Fruit fly (Drosophila melanogaster) whole organism, prepupa: ENCODE data around the gene Cdk1.

Experiments used
- CG10631 ChIP-seq: fragments of 200-800 bp; sonication (Bioruptor generic); optimal IDR thresholded peaks from 2 replicates; lab custom pipeline; 2016; ENCODE audit warnings: missing biosample characterization, missing genetic modification characterization
- CG10669 ChIP-seq: fragments of 200-800 bp; sonication (Bioruptor generic); optimal IDR thresholded peaks from 3 replicates; lab custom pipeline; 2018; ENCODE audit warnings: missing biosample characterization, mild to moderate bottlenecking, missing genetic modification characterization, moderate library complexity
- CG11294 ChIP-seq: fragments of 200-800 bp; sonication (Bioruptor generic); IDR thresholded peaks from 2 replicates; pipeline ENCODE4 v1.3.6; 2022; ENCODE audit warnings: missing biosample characterization, missing genetic modification characterization
- CG11762 ChIP-seq: fragments of 200-800 bp; sonication (Bioruptor generic); optimal IDR thresholded peaks from 3 replicates; lab custom pipeline; 2016; ENCODE audit warnings: missing biosample characterization, missing genetic modification characterization; ENCODE audit not compliant: insufficient read depth
- CG11902 ChIP-seq: fragments of 200-800 bp; sonication (Bioruptor generic); optimal IDR thresholded peaks from 3 replicates; lab custom pipeline; 2016; ENCODE audit warnings: missing biosample characterization, missing genetic modification characterization
- CG15336 ChIP-seq: fragments of 200-800 bp; sonication (Bioruptor generic); IDR thresholded peaks from 2 replicates; pipeline ENCODE4 v1.3.6; 2022; ENCODE audit warnings: missing biosample characterization, missing genetic modification characterization
- CG1621 ChIP-seq: fragments of 200-800 bp; sonication (Bioruptor generic); optimal IDR thresholded peaks from 3 replicates; lab custom pipeline; 2018; ENCODE audit warnings: missing biosample characterization, mild to moderate bottlenecking, missing genetic modification characterization
- CG31627 ChIP-seq: fragments of 200-800 bp; sonication (Bioruptor generic); optimal IDR thresholded peaks from 3 replicates; lab custom pipeline; 2016; ENCODE audit warnings: missing biosample characterization, missing genetic modification characterization
- CG32006 ChIP-seq: fragments of 200-800 bp; sonication (Bioruptor generic); optimal IDR thresholded peaks from 3 replicates; lab custom pipeline; 2017; ENCODE audit warnings: missing biosample characterization, mild to moderate bottlenecking, missing genetic modification characterization
- CG34406 ChIP-seq: fragments of 200-800 bp; sonication (Bioruptor generic); optimal IDR thresholded peaks from 3 replicates; lab custom pipeline; 2016; ENCODE audit warnings: missing biosample characterization, missing genetic modification characterization
- CG3919 ChIP-seq: fragments of 200-800 bp; sonication (Bioruptor generic); optimal IDR thresholded peaks from 3 replicates; lab custom pipeline; 2016; ENCODE audit warnings: missing biosample characterization, missing genetic modification characterization
- CG4318 ChIP-seq: fragments of 200-800 bp; sonication (Bioruptor generic); optimal IDR thresholded peaks from 3 replicates; lab custom pipeline; 2017; ENCODE audit warnings: missing biosample characterization, mild to moderate bottlenecking, missing genetic modification characterization
- CG6163 ChIP-seq: fragments of 200-800 bp; sonication (Bioruptor generic); IDR thresholded peaks from 3 replicates; pipeline ENCODE4 v1.3.6; 2022; ENCODE audit warnings: missing biosample characterization, missing genetic modification characterization
- CG6276 ChIP-seq: fragments of 200-800 bp; sonication (Bioruptor generic); optimal IDR thresholded peaks from 2 replicates; lab custom pipeline; 2017; ENCODE audit warnings: missing biosample characterization, mild to moderate bottlenecking, missing genetic modification characterization
- CG6792 ChIP-seq: fragments of 200-800 bp; sonication (Bioruptor generic); optimal IDR thresholded peaks from 3 replicates; lab custom pipeline; 2016; ENCODE audit warnings: missing biosample characterization, missing genetic modification characterization
- CG6854 ChIP-seq: fragments of 200-800 bp; sonication (Bioruptor generic); optimal IDR thresholded peaks from 2 replicates; lab custom pipeline; 2017; ENCODE audit warnings: missing biosample characterization, mild to moderate bottlenecking, missing genetic modification characterization
- CG7368 ChIP-seq: fragments of 200-800 bp; sonication (Bioruptor generic); optimal IDR thresholded peaks from 3 replicates; lab custom pipeline; 2016; ENCODE audit warnings: missing biosample characterization, missing genetic modification characterization
- CG8119 ChIP-seq: fragments of 200-800 bp; sonication (Bioruptor generic); IDR thresholded peaks from 3 replicates; pipeline ENCODE4 v1.3.6; 2022; ENCODE audit warnings: missing biosample characterization, missing genetic modification characterization
- CG8319 ChIP-seq: fragments of 200-800 bp; sonication (Bioruptor generic); optimal IDR thresholded peaks from 3 replicates; lab custom pipeline; 2016; ENCODE audit warnings: missing biosample characterization, missing genetic modification characterization
- CG8632 ChIP-seq: fragments of 200-800 bp; sonication (Bioruptor generic); optimal IDR thresholded peaks from 3 replicates; lab custom pipeline; 2016; ENCODE audit warnings: missing biosample characterization, missing genetic modification characterization
- CG9139 ChIP-seq: fragments of 200-800 bp; sonication (Bioruptor generic); optimal IDR thresholded peaks from 3 replicates; lab custom pipeline; 2017; ENCODE audit warnings: missing biosample characterization, mild to moderate bottlenecking, missing genetic modification characterization
- Eip78C ChIP-seq: fragments of 200-800 bp; sonication (Bioruptor generic); peaks from one replicate; lab custom pipeline; 2016; ENCODE audit warnings: missing biosample characterization, missing genetic modification characterization
- Eip93F ChIP-seq: fragments of 200-800 bp; sonication (Bioruptor generic); optimal IDR thresholded peaks from 2 replicates; lab custom pipeline; 2016; ENCODE audit warnings: missing biosample characterization, mild to moderate bottlenecking, missing genetic modification characterization
- Ets21C ChIP-seq: fragments of 200-800 bp; sonication (Bioruptor generic); optimal IDR thresholded peaks from 3 replicates; lab custom pipeline; 2016; ENCODE audit warnings: missing biosample characterization, missing genetic modification characterization
- Ets96B ChIP-seq: fragments of 200-800 bp; optimal IDR thresholded peaks from 2 replicates; lab custom pipeline; 2019; ENCODE audit warnings: missing biosample characterization, mild to moderate bottlenecking, missing genetic modification characterization, moderate library complexity
- Hr39 ChIP-seq: fragments of 200-800 bp; sonication (Bioruptor generic); optimal IDR thresholded peaks from 2 replicates; lab custom pipeline; 2016; ENCODE audit warnings: missing biosample characterization, missing genetic modification characterization
- Hr4 ChIP-seq: fragments of 200-800 bp; sonication (Bioruptor generic); optimal IDR thresholded peaks from 3 replicates; lab custom pipeline; 2016; ENCODE audit warnings: missing biosample characterization, missing genetic modification characterization
- Lpt ChIP-seq: fragments of 200-800 bp; sonication (Bioruptor generic); optimal IDR thresholded peaks from 3 replicates; lab custom pipeline; 2016; ENCODE audit warnings: missing biosample characterization, missing genetic modification characterization
- Met ChIP-seq: fragments of 200-800 bp; sonication (Bioruptor generic); optimal IDR thresholded peaks from 3 replicates; lab custom pipeline; 2016; ENCODE audit warnings: missing biosample characterization, missing genetic modification characterization
- OdsH ChIP-seq: fragments of 200-800 bp; sonication (Bioruptor generic); optimal IDR thresholded peaks from 3 replicates; lab custom pipeline; 2016; ENCODE audit warnings: missing biosample characterization, missing genetic modification characterization
- Smox ChIP-seq: fragments of 200-800 bp; sonication (Bioruptor generic); optimal IDR thresholded peaks from 3 replicates; lab custom pipeline; 2016; ENCODE audit warnings: missing biosample characterization, missing genetic modification characterization
- Sox102F ChIP-seq: fragments of 200-800 bp; sonication (Bioruptor generic); optimal IDR thresholded peaks from 2 replicates; lab custom pipeline; 2016; ENCODE audit warnings: missing biosample characterization, mild to moderate bottlenecking, missing genetic modification characterization
- Sox14 ChIP-seq: fragments of 200-800 bp; sonication (Bioruptor generic); optimal IDR thresholded peaks from 3 replicates; lab custom pipeline; 2016; ENCODE audit warnings: missing biosample characterization, missing genetic modification characterization
- Sox15 ChIP-seq: fragments of 200-800 bp; sonication (Bioruptor generic); optimal IDR thresholded peaks from 3 replicates; lab custom pipeline; 2016; ENCODE audit warnings: missing biosample characterization, missing genetic modification characterization
- achi ChIP-seq: fragments of 200-800 bp; sonication (Bioruptor generic); optimal IDR thresholded peaks from 3 replicates; lab custom pipeline; 2016; ENCODE audit warnings: missing biosample characterization, missing genetic modification characterization
- acj6 ChIP-seq: fragments of 200-800 bp; sonication (Bioruptor generic); optimal IDR thresholded peaks from 3 replicates; lab custom pipeline; 2016; ENCODE audit warnings: missing biosample characterization, missing genetic modification characterization
- cyc ChIP-seq: fragments of 200-800 bp; sonication (Bioruptor generic); optimal IDR thresholded peaks from 3 replicates; lab custom pipeline; 2016; ENCODE audit warnings: missing biosample characterization, missing genetic modification characterization
- dsx ChIP-seq: fragments of 200-800 bp; optimal IDR thresholded peaks from 3 replicates; lab custom pipeline; 2019; ENCODE audit warnings: missing biosample characterization, mild to moderate bottlenecking, missing genetic modification characterization, moderate library complexity; ENCODE audit not compliant: poor library complexity, severe bottlenecking
- eg ChIP-seq: fragments of 200-800 bp; sonication (Bioruptor generic); IDR thresholded peaks from 3 replicates; pipeline ENCODE4 v1.3.6; 2022; ENCODE audit warnings: missing biosample characterization, missing genetic modification characterization
- esn ChIP-seq: fragments of 200-800 bp; sonication (Bioruptor generic); optimal IDR thresholded peaks from 2 replicates; lab custom pipeline; 2016; ENCODE audit warnings: missing biosample characterization, mild to moderate bottlenecking, missing genetic modification characterization, moderate library complexity
- fd59A ChIP-seq: fragments of 200-800 bp; sonication (Bioruptor generic); optimal IDR thresholded peaks from 2 replicates; lab custom pipeline; 2017; ENCODE audit warnings: missing biosample characterization, mild to moderate bottlenecking, missing genetic modification characterization, missing genetic modification reagents
- fd85E ChIP-seq: fragments of 200-800 bp; sonication (Bioruptor generic); optimal IDR thresholded peaks from 3 replicates; lab custom pipeline; 2016; ENCODE audit warnings: missing biosample characterization, missing genetic modification characterization
- fkh ChIP-seq: fragments of 200-800 bp; sonication (Bioruptor generic); optimal IDR thresholded peaks from 3 replicates; lab custom pipeline; 2017; ENCODE audit warnings: missing biosample characterization, mild to moderate bottlenecking, missing genetic modification characterization, moderate library complexity
- lz ChIP-seq: fragments of 200-800 bp; sonication (Bioruptor generic); optimal IDR thresholded peaks from 3 replicates; lab custom pipeline; 2016; ENCODE audit warnings: missing biosample characterization, missing genetic modification characterization
- net ChIP-seq: fragments of 200-800 bp; sonication (Bioruptor generic); optimal IDR thresholded peaks from 3 replicates; lab custom pipeline; 2016; ENCODE audit warnings: missing biosample characterization, missing genetic modification characterization
- pdm3 ChIP-seq: fragments of 200-800 bp; sonication (Bioruptor generic); optimal IDR thresholded peaks from 3 replicates; lab custom pipeline; 2016; ENCODE audit warnings: missing biosample characterization, missing genetic modification characterization
- salr ChIP-seq, 2 experiments: fragments of 200-800 bp; sonication (Bioruptor generic); optimal IDR thresholded peaks; 3 replicates each; lab custom pipeline; 2016 to 2018; ENCODE audit warnings: missing biosample characterization in 2 of 2, missing genetic modification characterization in 2 of 2, mild to moderate bottlenecking in 1 of 2
- spab ChIP-seq: fragments of 200-800 bp; sonication (Bioruptor generic); optimal IDR thresholded peaks from 2 replicates; lab custom pipeline; 2017; ENCODE audit warnings: missing biosample characterization, mild to moderate bottlenecking, missing genetic modification characterization, missing genetic modification reagents
- ss ChIP-seq, 2 experiments: fragments of 200-800 bp; sonication (Bioruptor generic); optimal IDR thresholded peaks; 2 replicates in 1 of 2; 3 replicates in 1 of 2; lab custom pipeline; 2017 to 2018; ENCODE audit warnings: mild to moderate bottlenecking in 2 of 2, missing biosample characterization in 2 of 2, missing genetic modification characterization in 2 of 2, moderate library complexity in 1 of 2
- vri ChIP-seq: fragments of 200-800 bp; sonication (Bioruptor generic); optimal IDR thresholded peaks from 3 replicates; lab custom pipeline; 2016; ENCODE audit warnings: missing biosample characterization, mild to moderate bottlenecking, missing genetic modification characterization

The Cdk1 gene

dm6 chr2L:10387869-10388726, 2.0 kb upstream of the Cdk1 start, which contains the start of gene da:
TSS of gene da (plus strand) at chr2L:10388105.
- peak; percentile 61 for TF ChIP-seq lz
- peak; percentile 73 for TF ChIP-seq pdm3
- peak; percentile 38 for TF ChIP-seq acj6 (GFP tag; lab: Kevin White, UChicago)
- no peak for TF ChIP-seq fd59A (GFP tag; lab: Kevin White, UChicago)
- TF ChIP-seq CG6792 = peak; percentile 36
- no peak for TF ChIP-seq fd85E (GFP tag; lab: Kevin White, UChicago)
- no peak for TF ChIP-seq CG11762
- TF ChIP-seq achi (GFP tag; lab: Kevin White, UChicago) = peak; percentile 45
- TF ChIP-seq cyc (GFP tag; lab: Kevin White, UChicago) = peak; percentile 50
- TF ChIP-seq CG8319 (GFP tag; lab: Kevin White, UChicago) = no peak
- no peak; the same call in 2 of the 3 replicates for TF ChIP-seq CG8119 (GFP tag; lab: Robert Waterston, UW)
- no peak; the same call in 1 of the 3 replicates for TF ChIP-seq eg
- peak; percentile 4 for TF ChIP-seq Sox102F (GFP tag; lab: Kevin White, UChicago)
- peak; percentile 23 for TF ChIP-seq net
- peak; percentile 62 for TF ChIP-seq Met (GFP tag; lab: Kevin White, UChicago)
- no peak for TF ChIP-seq Lpt (GFP tag; lab: Kevin White, UChicago)
- TF ChIP-seq CG1621 (tag; lab: Kevin White, UChicago) = no peak
- TF ChIP-seq CG6276 (GFP tag; lab: Kevin White, UChicago) = no peak
- peak; percentile 66 for TF ChIP-seq esn (GFP tag; lab: Kevin White, UChicago)
- TF ChIP-seq ss (GFP tag; optimal IDR thresholded peaks at IDR 0.05; lab: Kevin White, UChicago) = peak in 1 of 2 experiments; percentile 24
- TF ChIP-seq CG34406 = no peak
- TF ChIP-seq CG8632 (GFP tag; lab: Kevin White, UChicago) = no peak
- TF ChIP-seq spab (GFP tag; lab: Kevin White, UChicago) = no peak
- peak; percentile 24 for TF ChIP-seq CG7368 (GFP tag; lab: Kevin White, UChicago)
- peak; percentile 29 for TF ChIP-seq dsx
- peak; percentile 12 for TF ChIP-seq Ets21C (GFP tag; lab: Kevin White, UChicago)
- no peak for TF ChIP-seq CG6163 (GFP tag; lab: Robert Waterston, UW)
- TF ChIP-seq CG32006 (GFP tag; lab: Kevin White, UChicago) = no peak
- peak; percentile 5 for TF ChIP-seq Sox15 (GFP tag; lab: Kevin White, UChicago)
- TF ChIP-seq Eip78C (GFP tag; lab: Kevin White, UChicago) = peak; percentile 73
- peak; percentile 11 for TF ChIP-seq CG11902 (GFP tag; lab: Kevin White, UChicago)
- peak; percentile 21 for TF ChIP-seq Eip93F (GFP tag; lab: Kevin White, UChicago)
- peak; percentile 56 for TF ChIP-seq Smox (GFP tag; lab: Kevin White, UChicago)
- peak; percentile 80 for TF ChIP-seq Sox14 (GFP tag; lab: Kevin White, UChicago)
- TF ChIP-seq Hr4 (GFP tag; lab: Kevin White, UChicago) = peak; percentile 54
- no peak for TF ChIP-seq CG9139
- peak; percentile 63 for TF ChIP-seq Hr39 (GFP tag; lab: Kevin White, UChicago)
- TF ChIP-seq salr (GFP tag; optimal IDR thresholded peaks at IDR 0.05; lab: Kevin White, UChicago) = peak in 1 of 2 experiments; percentile 28
- TF ChIP-seq CG10669 (GFP tag; lab: Kevin White, UChicago) = peak; percentile 22
- peak; percentile 47 for TF ChIP-seq fkh (GFP tag; lab: Kevin White, UChicago)
- peak; percentile 45 for TF ChIP-seq vri (GFP tag; lab: Kevin White, UChicago)
- 0 out of 2 replicates have a peak, but pooled peaks have one; percentile 31 for TF ChIP-seq CG15336 (GFP tag; lab: Robert Waterston, UW)
- TF ChIP-seq OdsH (GFP tag; lab: Kevin White, UChicago) = peak; percentile 58
- no peak for TF ChIP-seq CG3919 (GFP tag; lab: Kevin White, UChicago)
- peak; percentile 58 for TF ChIP-seq CG31627 (GFP tag; lab: Kevin White, UChicago)
- TF ChIP-seq CG10631 = no peak
- peak; percentile 24 for TF ChIP-seq Ets96B (tag; lab: Kevin White, UChicago)
- TF ChIP-seq CG4318 (GFP tag; lab: Kevin White, UChicago) = no peak
- TF ChIP-seq CG11294 = no peak
- TF ChIP-seq CG6854 (GFP tag; lab: Kevin White, UChicago) = no peak
